Fruit fly (Drosophila melanogaster): ENCODE data around the gene Ilp6.

Gene Ilp6

dm6 chrX:2359845-2360244 lies 25.4 kb upstream of the Ilp6 start (continued):
- TF ChIP-seq CG3032 (tag; optimal IDR thresholded peaks at IDR 0.05), result peak; percentile 92
- TF ChIP-seq spab (GFP tag; optimal IDR thresholded peaks at IDR 0.05), result peak; percentile 90
- TF ChIP-seq svp (GFP tag), result peak; percentile 92
- peak; percentile 95 for TF ChIP-seq Blimp-1 (GFP tag; optimal IDR thresholded peaks at IDR 0.05)
- peak; percentile 87 to 92 for TF ChIP-seq salr (GFP tag; optimal IDR thresholded peaks at IDR 0.05)
- TF ChIP-seq net (GFP tag; optimal IDR thresholded peaks at IDR 0.05), result peak; percentile 92
- TF ChIP-seq CG6854 (GFP tag; optimal IDR thresholded peaks at IDR 0.05), result peak; percentile 87
- peak; percentile 87 for TF ChIP-seq CG8632 (GFP tag; optimal IDR thresholded peaks at IDR 0.05)

- TF ChIP-seq CG34406 (GFP tag; optimal IDR thresholded peaks at IDR 0.05) (peak; percentile 58), CG4318 (GFP tag; optimal IDR thresholded peaks at IDR 0.05) (peak; percentile 61), CG1621 (tag; optimal IDR thresholded peaks at IDR 0.05) (peak; percentile 41), Gug (GFP tag; IDR thresholded peaks at IDR 0.05) (peak; percentile 42), Blimp-1 (GFP tag; optimal IDR thresholded peaks at IDR 0.05) (no peak), CG7368 (GFP tag; optimal IDR thresholded peaks at IDR 0.05) (peak; percentile 12), dac (GFP tag; optimal IDR thresholded peaks at IDR 0.05) (peak; percentile 6), Ets96B (tag; optimal IDR thresholded peaks at IDR 0.05) (no peak), svp (GFP tag) (peak; percentile 40), CG9139 (GFP tag; optimal IDR thresholded peaks at IDR 0.05) (no peak), CG6163 (GFP tag; IDR thresholded peaks at IDR 0.05) (no peak), dsx (GFP tag; optimal IDR thresholded peaks at IDR 0.05; ENCODE audit: poor library complexity, severe bottlenecking) (peak; percentile 65), esn (GFP tag; optimal IDR thresholded peaks at IDR 0.05) (peak; percentile 16), Met (GFP tag; optimal IDR thresholded peaks at IDR 0.05) (peak; percentile 19), achi (GFP tag; optimal IDR thresholded peaks at IDR 0.05) (peak; percentile 61), fkh (GFP tag; optimal IDR thresholded peaks at IDR 0.05) (no peak), eg (GFP tag; IDR thresholded peaks at IDR 0.05) (peak; percentile 63; the same call in 1 of the 3 replicates), Hr4 (GFP tag; optimal IDR thresholded peaks at IDR 0.05) (peak; percentile 70), CG32006 (GFP tag; optimal IDR thresholded peaks at IDR 0.05) (peak; percentile 78), CG11294 (GFP tag; IDR thresholded peaks at IDR 0.05) (0 out of 2 replicates have a peak, but pooled peaks have one; percentile 40), CG8632 (GFP tag; optimal IDR thresholded peaks at IDR 0.05) (no peak), Smox (GFP tag; optimal IDR thresholded peaks at IDR 0.05) (no peak), pdm3 (GFP tag; optimal IDR thresholded peaks at IDR 0.05) (peak; percentile 79), OdsH (GFP tag; optimal IDR thresholded peaks at IDR 0.05) (peak; percentile 71), CG10631 (GFP tag; optimal IDR thresholded peaks at IDR 0.05) (peak; percentile 63), Eip78C (GFP tag) (peak; percentile 93), fd59A (GFP tag; optimal IDR thresholded peaks at IDR 0.05) (peak; percentile 61), CG3032 (tag; optimal IDR thresholded peaks at IDR 0.05) (peak; percentile 57), CG6792 (GFP tag; optimal IDR thresholded peaks at IDR 0.05) (peak; percentile 73), salr (GFP tag; optimal IDR thresholded peaks at IDR 0.05) (peak; percentile 4 to 50), Eip75B (GFP tag; optimal IDR thresholded peaks at IDR 0.05) (peak; percentile 61), CG31627 (GFP tag; optimal IDR thresholded peaks at IDR 0.05) (no peak), CG6854 (GFP tag; optimal IDR thresholded peaks at IDR 0.05) (no peak), fd85E (GFP tag; optimal IDR thresholded peaks at IDR 0.05) (no peak), net (GFP tag; optimal IDR thresholded peaks at IDR 0.05) (peak; percentile 3), Sox102F (GFP tag; optimal IDR thresholded peaks at IDR 0.05) (peak; percentile 17), CG11762 (GFP tag; optimal IDR thresholded peaks at IDR 0.05; ENCODE audit: insufficient read depth) (no peak), ss (GFP tag; optimal IDR thresholded peaks at IDR 0.05) (peak; percentile 31 to 64), Sox14 (GFP tag; optimal IDR thresholded peaks at IDR 0.05) (peak; percentile 66), CG6276 (GFP tag; optimal IDR thresholded peaks at IDR 0.05) (no peak), CG15336 (GFP tag; IDR thresholded peaks at IDR 0.05) (peak; percentile 77), Lpt (GFP tag; optimal IDR thresholded peaks at IDR 0.05) (peak; percentile 45), CG16779 (tag; optimal IDR thresholded peaks at IDR 0.05) (peak; percentile 23), CG8319 (GFP tag; optimal IDR thresholded peaks at IDR 0.05) (no peak), Hr38 (GFP tag; optimal IDR thresholded peaks at IDR 0.05) (no peak), Sox15 (GFP tag; optimal IDR thresholded peaks at IDR 0.05) (peak; percentile 35), Hr39 (GFP tag; optimal IDR thresholded peaks at IDR 0.05) (peak; percentile 38), acj6 (GFP tag; optimal IDR thresholded peaks at IDR 0.05) (peak; percentile 72)
Observed at dm6 chrX:2358195-2358594, 23.7 kb upstream of the Ilp6 start.
